Fruit fly (Drosophila melanogaster) whole organism, embryonic: Measurements from ENCODE around the gene CG13239.

Experiments used
- CG10654 ChIP-seq: fragments of 200-800 bp; sonication (Bioruptor generic); optimal IDR thresholded peaks from 2 replicates; lab custom pipeline; 2016; ENCODE audit warnings: missing biosample characterization, missing genetic modification characterization
- CG12155 ChIP-seq: fragments of 200-800 bp; sonication (Bioruptor generic); optimal IDR thresholded peaks from 3 replicates; lab custom pipeline; 2016; ENCODE audit warnings: missing biosample characterization, missing genetic modification characterization
- CG13775 ChIP-seq: fragments of 200-800 bp; sonication (Bioruptor generic); optimal IDR thresholded peaks from 3 replicates; lab custom pipeline; 2017; ENCODE audit warnings: missing biosample characterization, mild to moderate bottlenecking, missing genetic modification characterization
- CG16815 ChIP-seq: fragments of 200-800 bp; sonication (Bioruptor generic); optimal IDR thresholded peaks from 3 replicates; lab custom pipeline; 2017; ENCODE audit warnings: missing biosample characterization, mild to moderate bottlenecking, missing genetic modification characterization
- CG2116 ChIP-seq: fragments of 200-800 bp; sonication (Bioruptor generic); optimal IDR thresholded peaks from 3 replicates; lab custom pipeline; 2018; ENCODE audit warnings: missing biosample characterization, mild to moderate bottlenecking, missing genetic modification characterization
- CG2202 ChIP-seq: fragments of 200-800 bp; sonication (Bioruptor generic); optimal IDR thresholded peaks from 2 replicates; lab custom pipeline; 2018; ENCODE audit warnings: missing biosample characterization, mild to moderate bottlenecking, missing genetic modification characterization
- CG2678 ChIP-seq: fragments of 200-800 bp; sonication (Bioruptor generic); optimal IDR thresholded peaks from 3 replicates; lab custom pipeline; 2019; ENCODE audit warnings: missing biosample characterization, mild to moderate bottlenecking, missing genetic modification characterization, moderate library complexity
- CG3065 ChIP-seq: fragments of 200-800 bp; sonication (Bioruptor generic); optimal IDR thresholded peaks from 2 replicates; lab custom pipeline; 2016; ENCODE audit warnings: missing biosample characterization, missing genetic modification characterization
- CG31441 ChIP-seq: fragments of 200-800 bp; sonication (Bioruptor generic); IDR thresholded peaks from 2 replicates; pipeline ENCODE4 v1.3.6; 2022; ENCODE audit warnings: missing biosample characterization, missing genetic modification characterization
- CG32767 ChIP-seq: fragments of 200-800 bp; sonication (Bioruptor generic); IDR thresholded peaks from 2 replicates; pipeline ENCODE4 v1.3.6; 2022; ENCODE audit warnings: missing biosample characterization, missing genetic modification characterization
- CG3281 ChIP-seq: fragments of 200-800 bp; sonication (Bioruptor generic); optimal IDR thresholded peaks from 3 replicates; lab custom pipeline; 2017; ENCODE audit warnings: missing biosample characterization, mild to moderate bottlenecking, missing genetic modification characterization
- CG34224 ChIP-seq: fragments of 200-800 bp; sonication (Bioruptor generic); IDR thresholded peaks from 3 replicates; pipeline ENCODE4 v1.3.6; 2022; ENCODE audit warnings: missing biosample characterization, missing genetic modification characterization; ENCODE audit not compliant: partially characterized antibody
- CG3847 ChIP-seq: fragments of 200-800 bp; sonication (Bioruptor generic); IDR thresholded peaks from 2 replicates; pipeline ENCODE4 v1.3.6; 2022; ENCODE audit warnings: missing biosample characterization, missing genetic modification characterization
- CG4328 ChIP-seq: fragments of 200-800 bp; sonication (Bioruptor generic); optimal IDR thresholded peaks from 3 replicates; lab custom pipeline; 2017; ENCODE audit warnings: missing biosample characterization, missing genetic modification reagents, missing genetic modification characterization
- CG4730 ChIP-seq: fragments of 200-800 bp; sonication (Bioruptor generic); IDR thresholded peaks from 2 replicates; pipeline ENCODE4 v1.3.6; 2022; ENCODE audit warnings: missing biosample characterization, missing genetic modification characterization
- CG7357 ChIP-seq: fragments of 200-800 bp; sonication (Bioruptor generic); IDR thresholded peaks from 3 replicates; pipeline ENCODE4 v1.3.6; 2022; ENCODE audit warnings: missing biosample characterization, missing genetic modification characterization
- CG7839 ChIP-seq: fragments of 200-800 bp; sonication (Bioruptor generic); optimal IDR thresholded peaks from 3 replicates; lab custom pipeline; 2018; ENCODE audit warnings: missing biosample characterization, mild to moderate bottlenecking, missing genetic modification characterization, moderate library complexity
- CTCF ChIP-seq: fragments of 200-800 bp; sonication (Bioruptor generic); optimal IDR thresholded peaks from 2 replicates; lab custom pipeline; 2017; ENCODE audit warnings: missing biosample characterization, mild to moderate bottlenecking, missing genetic modification characterization, moderate library complexity
- Dfd ChIP-seq, 2 experiments: fragments of >200 bp; optimal IDR thresholded peaks; 2 replicates each; lab custom pipeline; 2017; ENCODE audit warnings: missing biosample characterization in 2 of 2, missing genetic modification characterization in 2 of 2
- Dll ChIP-seq: fragments of 200-800 bp; sonication (Bioruptor generic); IDR thresholded peaks from 4 replicates; pipeline ENCODE4 v1.3.6; 2022; ENCODE audit warnings: missing biosample characterization, missing genetic modification characterization; ENCODE audit not compliant: partially characterized antibody
- Drgx ChIP-seq: fragments of 200-800 bp; sonication (Bioruptor generic); IDR thresholded peaks from 2 replicates; pipeline ENCODE4 v1.3.6; 2022; ENCODE audit warnings: missing biosample characterization, missing genetic modification characterization
- E2f1 ChIP-seq: fragments of 200-800 bp; sonication (Bioruptor generic); IDR thresholded peaks from 2 replicates; pipeline ENCODE4 v1.3.6; 2022; ENCODE audit warnings: missing biosample characterization, missing genetic modification characterization
- HmgD ChIP-seq: fragments of 200-800 bp; sonication (Bioruptor generic); optimal IDR thresholded peaks from 3 replicates; lab custom pipeline; 2016; ENCODE audit warnings: missing biosample characterization, missing genetic modification characterization
- MESR4 ChIP-seq: fragments of 200-800 bp; sonication (Bioruptor generic); optimal IDR thresholded peaks from 2 replicates; lab custom pipeline; 2018; ENCODE audit warnings: missing biosample characterization, mild to moderate bottlenecking, missing genetic modification characterization, moderate library complexity
- MTF-1 ChIP-seq: fragments of 200-800 bp; sonication (Bioruptor generic); optimal IDR thresholded peaks from 2 replicates; lab custom pipeline; 2018; ENCODE audit warnings: missing biosample characterization, mild to moderate bottlenecking, missing genetic modification characterization, borderline replicate concordance
- NC2α ChIP-seq: fragments of 200-800 bp; sonication (Bioruptor generic); optimal IDR thresholded peaks from 2 replicates; lab custom pipeline; 2016; ENCODE audit warnings: missing biosample characterization, missing genetic modification characterization
- Optix ChIP-seq: fragments of 200-800 bp; sonication (Bioruptor generic); IDR thresholded peaks from 3 replicates; pipeline ENCODE4 v1.3.6; 2022; ENCODE audit warnings: missing biosample characterization, missing genetic modification characterization
- Pdp1 ChIP-seq, 2 experiments: fragments of 200-800 bp; sonication (Bioruptor generic); optimal IDR thresholded peaks; 3 replicates each; lab custom pipeline; 2016; ENCODE audit warnings: missing biosample characterization in 2 of 2, missing genetic modification characterization in 2 of 2, mild to moderate bottlenecking in 1 of 2, moderate library complexity in 1 of 2
- Rx ChIP-seq: fragments of 200-800 bp; sonication (Bioruptor generic); IDR thresholded peaks from 2 replicates; pipeline ENCODE4 v1.3.6; 2022; ENCODE audit warnings: missing biosample characterization, missing genetic modification characterization
- Sox102F ChIP-seq: fragments of 200-800 bp; sonication (Bioruptor generic); optimal IDR thresholded peaks from 2 replicates; lab custom pipeline; 2018; ENCODE audit warnings: missing biosample characterization, mild to moderate bottlenecking, missing genetic modification characterization, moderate library complexity
- Spps ChIP-seq: fragments of 200-800 bp; sonication (Bioruptor generic); optimal IDR thresholded peaks from 2 replicates; lab custom pipeline; 2018; ENCODE audit warnings: missing biosample characterization, mild to moderate bottlenecking, missing genetic modification characterization
- Xbp1 ChIP-seq: fragments of 200-800 bp; sonication (Bioruptor generic); optimal IDR thresholded peaks from 3 replicates; lab custom pipeline; 2016; ENCODE audit warnings: missing biosample characterization, mild to moderate bottlenecking, missing genetic modification characterization
- cad ChIP-seq: fragments of >200 bp; optimal IDR thresholded peaks from 2 replicates; lab custom pipeline; 2017; ENCODE audit warnings: missing biosample characterization, missing genetic modification characterization
- crc ChIP-seq: fragments of 200-800 bp; sonication (Bioruptor generic); optimal IDR thresholded peaks from 2 replicates; lab custom pipeline; 2016; ENCODE audit warnings: missing biosample characterization, missing genetic modification characterization
- dan ChIP-seq: fragments of 200-800 bp; sonication (Bioruptor generic); IDR thresholded peaks from 2 replicates; pipeline ENCODE4 v1.3.6; 2022; ENCODE audit warnings: missing biosample characterization, missing genetic modification characterization
- esg ChIP-seq: fragments of 200-800 bp; sonication (Bioruptor generic); conservative IDR thresholded peaks from 2 replicates; pipeline ENCODE4 v1.3.6; 2022; ENCODE audit warnings: missing biosample characterization, missing genetic modification characterization
- fd64A ChIP-seq: fragments of 200-800 bp; sonication (Bioruptor generic); optimal IDR thresholded peaks from 3 replicates; lab custom pipeline; 2018; ENCODE audit warnings: missing biosample characterization, mild to moderate bottlenecking, missing genetic modification characterization
- fu2 ChIP-seq: fragments of 200-800 bp; sonication (Bioruptor generic); optimal IDR thresholded peaks from 2 replicates; lab custom pipeline; 2016; ENCODE audit warnings: missing biosample characterization, missing genetic modification characterization
- kay ChIP-seq: fragments of 200-800 bp; sonication (Bioruptor generic); optimal IDR thresholded peaks from 2 replicates; lab custom pipeline; 2016; ENCODE audit warnings: missing biosample characterization, missing genetic modification characterization
- lmd ChIP-seq: fragments of 200-800 bp; sonication (Bioruptor generic); IDR thresholded peaks from 2 replicates; pipeline ENCODE4 v1.3.6; 2022; ENCODE audit warnings: missing biosample characterization, missing genetic modification characterization
- mirr ChIP-seq: fragments of 200-800 bp; sonication (Bioruptor generic); optimal IDR thresholded peaks from 3 replicates; lab custom pipeline; 2018; ENCODE audit warnings: missing biosample characterization, mild to moderate bottlenecking, missing genetic modification characterization
- pfk ChIP-seq: fragments of 200-800 bp; sonication (Bioruptor generic); optimal IDR thresholded peaks from 2 replicates; lab custom pipeline; 2018; ENCODE audit warnings: missing biosample characterization, mild to moderate bottlenecking, missing genetic modification characterization, moderate library complexity
- psq ChIP-seq: fragments of 200-800 bp; sonication (Bioruptor generic); optimal IDR thresholded peaks from 2 replicates; lab custom pipeline; 2017; ENCODE audit warnings: missing biosample characterization, missing genetic modification characterization
- schlank ChIP-seq: fragments of 200-800 bp; sonication (Bioruptor generic); optimal IDR thresholded peaks from 2 replicates; lab custom pipeline; 2018; ENCODE audit warnings: missing biosample characterization, mild to moderate bottlenecking, missing genetic modification characterization
- slbo ChIP-seq: fragments of 200-800 bp; sonication (Bioruptor generic); IDR thresholded peaks from 2 replicates; pipeline ENCODE4 v1.3.6; 2022; ENCODE audit warnings: missing biosample characterization, missing genetic modification characterization
- sob ChIP-seq: fragments of 200-800 bp; sonication (Bioruptor generic); IDR thresholded peaks from 2 replicates; pipeline ENCODE4 v1.3.6; 2022; ENCODE audit warnings: missing biosample characterization, missing genetic modification characterization
- tup ChIP-seq: fragments of 200-800 bp; sonication (Bioruptor generic); optimal IDR thresholded peaks from 2 replicates; lab custom pipeline; 2016; ENCODE audit warnings: missing biosample characterization, mild to moderate bottlenecking, missing genetic modification characterization, moderate library complexity
- vnd ChIP-seq: fragments of 200-800 bp; sonication (Bioruptor generic); IDR thresholded peaks from 3 replicates; pipeline ENCODE4 v1.3.6; 2022; ENCODE audit warnings: missing biosample characterization, missing genetic modification characterization; ENCODE audit not compliant: partially characterized antibody
- wek ChIP-seq: fragments of 200-800 bp; sonication (Bioruptor generic); optimal IDR thresholded peaks from 3 replicates; lab custom pipeline; 2018; ENCODE audit warnings: missing biosample characterization, mild to moderate bottlenecking, missing genetic modification characterization, moderate library complexity
- zen2 ChIP-seq: fragments of 200-800 bp; sonication (Bioruptor generic); IDR thresholded peaks from 3 replicates; pipeline ENCODE4 v1.3.6; 2022; ENCODE audit warnings: missing biosample characterization, missing genetic modification characterization; ENCODE audit not compliant: partially characterized antibody

Gene CG13239

DNA sequence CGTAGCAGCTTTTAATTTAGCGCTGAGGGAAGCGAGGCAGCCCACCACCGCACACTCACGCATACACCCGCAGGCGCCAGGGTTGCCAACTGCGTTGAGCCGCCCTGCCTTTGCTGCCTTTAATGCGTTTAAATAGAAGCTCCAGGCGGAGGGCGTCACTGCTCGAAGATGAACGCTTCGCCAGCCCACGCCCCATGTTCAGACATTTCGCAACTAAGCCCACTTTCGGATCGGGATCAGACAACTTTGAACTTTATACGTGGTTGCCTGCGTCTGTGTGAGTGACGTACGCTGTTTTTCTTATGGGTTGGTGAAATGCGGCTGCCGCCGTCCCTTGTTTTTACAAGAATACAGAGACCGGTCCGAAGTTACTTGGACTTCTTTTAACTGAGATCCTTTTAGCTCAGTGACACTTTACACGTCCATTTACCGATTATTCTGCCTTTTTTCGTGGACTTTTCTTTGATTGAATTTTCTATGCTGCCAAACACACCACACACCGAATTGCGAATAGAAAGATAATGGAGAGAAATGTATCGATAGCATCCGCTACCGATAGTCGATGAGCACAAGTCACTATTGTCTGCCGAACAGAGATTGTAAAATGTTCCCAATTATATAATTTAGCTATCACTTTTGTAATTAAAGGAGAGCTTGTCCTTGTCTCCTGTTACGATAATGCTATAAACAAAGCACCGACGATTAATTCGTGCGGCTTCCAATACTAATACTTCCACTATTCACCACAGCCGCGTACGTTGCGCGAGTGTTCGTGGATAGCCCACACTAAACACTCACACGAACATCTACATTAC is 10.7 kb downstream of the CG13239 start:
- TF ChIP-seq CG2678 (tag; lab: Kevin White, UChicago) (no peak), esg (GFP tag; lab: Robert Waterston, UW) (no peak), CG2116 (no peak), wek (GFP tag; lab: Kevin White, UChicago) (no peak), Dfd (GFP tag; optimal IDR thresholded peaks at IDR 0.05; lab: Kevin White, UChicago) (no peak), CG31441 (GFP tag; lab: Robert Waterston, UW) (no peak), CG2202 (tag; lab: Kevin White, UChicago) (no peak), CG7839 (tag; lab: Kevin White, UChicago) (no peak), MESR4 (GFP tag; lab: Kevin White, UChicago) (peak; percentile 29), MTF-1 (GFP tag; lab: Kevin White, UChicago) (no peak), pfk (no peak), lmd (GFP tag; lab: Robert Waterston, UW) (peak; percentile 11; the same call in 1 of the 2 replicates), Optix (GFP tag; lab: Robert Waterston, UW) (no peak), fu2 (GFP tag; lab: Kevin White, UChicago) (no peak), cad (GFP tag; lab: Kevin White, UChicago) (no peak), schlank (tag; lab: Kevin White, UChicago) (no peak), Xbp1 (peak; percentile 0), tup (GFP tag; lab: Kevin White, UChicago) (no peak), Pdp1 (GFP tag; optimal IDR thresholded peaks at IDR 0.05; lab: Kevin White, UChicago) (peak in 1 of 2 experiments; percentile 73), Sox102F (GFP tag; lab: Kevin White, UChicago) (no peak), sob (peak; percentile 14; the same call in 1 of the 2 replicates), CG3281 (peak; percentile 41), CG3847 (GFP tag; lab: Robert Waterston, UW) (peak; percentile 39), HmgD (GFP tag; lab: Kevin White, UChicago) (no peak), Rx (no peak), psq (GFP tag; lab: Kevin White, UChicago) (no peak), CG10654 (GFP tag; lab: Kevin White, UChicago) (no peak), zen2 (GFP tag; lab: Robert Waterston, UW) (peak; percentile 43; the same call in 2 of the 3 replicates), dan (no peak), E2f1 (GFP tag; lab: Robert Waterston, UW) (no peak), CG12155 (GFP tag; lab: Kevin White, UChicago) (no peak), CG13775 (peak; percentile 4), CG32767 (no peak), Dll (peak; percentile 69; the same call in 3 of the 4 replicates), CTCF (no peak), mirr (GFP tag; lab: Kevin White, UChicago) (no peak), CG7357 (no peak), Drgx (peak; percentile 33; the same call in 1 of the 2 replicates), slbo (GFP tag; lab: Robert Waterston, UW) (peak; percentile 45), CG34224 (GFP tag; lab: Robert Waterston, UW) (peak; percentile 9; the same call in 2 of the 3 replicates), vnd (peak; percentile 68), CG3065 (GFP tag; lab: Kevin White, UChicago) (no peak), kay (no peak), CG4730 (no peak), crc (GFP tag; lab: Kevin White, UChicago) (no peak), fd64A (GFP tag; lab: Kevin White, UChicago) (no peak), CG4328 (GFP tag; lab: Kevin White, UChicago) (no peak), Spps (tag; lab: Kevin White, UChicago) (no peak), NC2α (GFP tag; lab: Kevin White, UChicago) (no peak), CG16815 (GFP tag; lab: Kevin White, UChicago) (no peak)
